Fruit fly (Drosophila melanogaster) whole organism, embryonic: ENCODE measurements around the gene CG8419.

ENCODE experiments used
- CG17612 ChIP-seq: fragments of 200-800 bp; sonication (Bioruptor generic); IDR thresholded peaks from 2 replicates; pipeline ENCODE4 v1.3.6; 2022; ENCODE audit warnings: missing biosample characterization, missing genetic modification characterization
- CG9876 ChIP-seq: fragments of 200-800 bp; sonication (Bioruptor generic); optimal IDR thresholded peaks from 2 replicates; lab custom pipeline; 2016; ENCODE audit warnings: missing biosample characterization, missing genetic modification characterization
- Camta ChIP-seq: fragments of 200-800 bp; sonication (Bioruptor generic); optimal IDR thresholded peaks from 2 replicates; lab custom pipeline; 2016; ENCODE audit warnings: missing biosample characterization, missing genetic modification characterization
- H2.0 ChIP-seq: fragments of 200-800 bp; sonication (Bioruptor generic); IDR thresholded peaks from 2 replicates; pipeline ENCODE4 v1.3.6; 2022; ENCODE audit warnings: missing biosample characterization, missing genetic modification characterization
- Max ChIP-seq: fragments of 200-800 bp; sonication (Bioruptor generic); optimal IDR thresholded peaks from 2 replicates; lab custom pipeline; 2016; ENCODE audit warnings: missing biosample characterization, mild to moderate bottlenecking, missing genetic modification characterization
- PHDP ChIP-seq: fragments of 200-800 bp; sonication (Bioruptor generic); optimal IDR thresholded peaks from 3 replicates; lab custom pipeline; 2018; ENCODE audit warnings: missing biosample characterization, mild to moderate bottlenecking, missing genetic modification characterization, moderate library complexity
- aop ChIP-seq: fragments of 200-800 bp; sonication (Bioruptor generic); IDR thresholded peaks from 2 replicates; pipeline ENCODE4 v1.3.6; 2022; ENCODE audit warnings: missing biosample characterization, missing genetic modification characterization
- pan ChIP-seq, 4 experiments: fragments of >200 bp in 3 of 4; fragments of 200-800 bp in 1 of 4; sonication (Bioruptor generic) in 1 of 4; optimal IDR thresholded peaks in 3 of 4; IDR thresholded peaks in 1 of 4; 2 replicates each; pipeline versions ENCODE4 v1.3.6 to Lab custom; 2017 to 2022; ENCODE audit warnings: missing biosample characterization in 2 of 4, missing genetic modification characterization in 2 of 4, mixed read lengths in 1 of 4

DNA sequence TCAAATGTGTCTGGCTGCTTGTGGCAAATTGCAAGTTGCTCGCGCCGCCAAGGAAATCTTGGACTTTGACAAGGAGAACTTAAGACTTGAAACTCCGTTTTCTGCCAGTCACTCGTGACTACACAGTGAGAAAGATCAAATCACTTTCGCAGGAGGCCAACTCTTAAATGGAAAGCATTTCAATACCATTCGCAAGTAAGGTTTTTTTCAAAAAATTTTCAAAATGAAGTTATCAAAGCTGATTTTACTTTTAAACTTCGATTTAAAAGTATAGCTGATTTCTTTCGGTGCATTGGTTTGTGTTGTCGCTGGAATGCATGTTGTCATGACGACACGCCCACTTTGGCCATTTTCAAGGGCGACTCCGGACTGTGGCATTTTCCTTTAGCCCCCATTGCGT, 26.4 kb downstream of the CG8419 start:
- TF ChIP-seq CG17612 (GFP tag; lab: Robert Waterston, UW) (no peak), aop (no peak), pan (optimal IDR thresholded peaks at IDR 0.05; lab: Kevin White, UChicago) (no peak), pan (GFP tag; optimal IDR thresholded peaks at IDR 0.05 in 1 of 2, IDR thresholded peaks at IDR 0.05 in 1 of 2) (no peak), Max (GFP tag; lab: Kevin White, UChicago) (no peak), PHDP (tag; lab: Kevin White, UChicago) (no peak), H2.0 (no peak), Camta (GFP tag; lab: Kevin White, UChicago) (no peak), CG9876 (GFP tag; lab: Kevin White, UChicago) (no peak)
